Fruit fly (Drosophila melanogaster) S2 (cell line): ENCODE data around the gene CG14212.

Source experiments
- CG8478 ChIP-seq: fragments of >200 bp; optimal IDR thresholded peaks from 2 replicates; lab custom pipeline; 2018
- CTCF ChIP-seq, 2 experiments: fragments of >200 bp; optimal IDR thresholded peaks; 2 replicates each; lab custom pipeline; 2018

DNA sequence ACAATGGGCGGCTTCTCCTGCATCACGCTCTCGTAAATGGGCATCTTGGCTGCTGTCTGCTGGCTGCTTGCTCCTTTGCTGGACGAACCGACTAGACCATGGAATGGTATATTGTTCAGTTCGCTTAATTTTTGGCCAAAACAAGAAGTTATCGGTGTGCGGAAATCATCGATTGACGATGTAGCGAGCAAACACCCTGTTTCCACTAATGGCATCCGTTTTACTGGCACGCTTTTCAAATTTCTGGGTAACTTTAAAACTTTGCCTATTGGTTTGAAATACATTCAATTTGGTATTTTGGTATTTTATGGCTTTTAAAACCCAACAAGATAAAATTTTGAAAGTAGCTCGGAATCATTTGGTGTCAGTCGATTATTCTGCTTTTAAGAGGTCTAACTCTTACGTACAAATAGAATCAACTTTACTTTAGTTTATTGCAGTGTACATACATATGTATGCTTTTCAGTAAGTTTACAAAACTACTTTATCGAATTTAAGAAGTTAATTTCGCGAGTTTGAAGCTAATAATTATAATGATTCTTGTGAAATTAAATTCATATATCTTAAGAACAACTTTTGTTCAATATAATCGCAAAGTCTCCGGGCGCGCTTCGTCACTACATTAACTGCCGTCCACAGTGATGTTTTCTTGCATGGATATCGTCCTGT, 20.5 kb downstream of the CG14212 start, which contains the start of gene Arp10:
- TF ChIP-seq CG8478 (lab: Kevin White, UChicago) (no peak), CTCF (optimal IDR thresholded peaks at IDR 0.05; lab: Kevin White, UChicago) (no peak)
